Worm (Caenorhabditis elegans) whole organism, L1 larva: Measurements from ENCODE around the gene zig-13.

Experiments
- ama-1 ChIP-seq: fragments of 150-350 bp; optimal IDR thresholded peaks from 2 replicates; lab custom pipeline; 2014
- fkh-4 ChIP-seq: sonication (generic microtip); optimal IDR thresholded peaks from 2 replicates; lab custom pipeline; 2016; ENCODE audit warnings: missing compliant biosample characterization, missing genetic modification characterization, borderline replicate concordance
- hlh-4 ChIP-seq: sonication (generic microtip); optimal IDR thresholded peaks from 2 replicates; lab custom pipeline; 2016; ENCODE audit warnings: mild to moderate bottlenecking, missing genetic modification characterization, missing compliant biosample characterization
- mdl-1 ChIP-seq, 2 experiments: fragments of 150-350 bp; optimal IDR thresholded peaks; 2 replicates each; lab custom pipeline; 2014 to 2017; ENCODE audit warnings: missing biosample characterization in 2 of 2, missing genetic modification characterization in 2 of 2, inconsistent platforms in 1 of 2
- nhr-11 ChIP-seq: fragments of 150-350 bp; optimal IDR thresholded peaks from 2 replicates; lab custom pipeline; 2014; ENCODE audit warnings: missing biosample characterization, missing genetic modification characterization
- nhr-77 ChIP-seq: fragments of 150-350 bp; optimal IDR thresholded peaks from 2 replicates; lab custom pipeline; 2014; ENCODE audit warnings: missing biosample characterization, missing genetic modification characterization
- skn-1 ChIP-seq: fragments of 150-350 bp; optimal IDR thresholded peaks from 2 replicates; lab custom pipeline; 2014; ENCODE audit warnings: missing biosample characterization, missing genetic modification characterization
- snpc-4 ChIP-seq: fragments of 150-350 bp; optimal IDR thresholded peaks from 2 replicates; lab custom pipeline; 2014; ENCODE audit warnings: missing biosample characterization, missing genetic modification characterization
- sox-4 ChIP-seq: sonication (generic microtip); optimal IDR thresholded peaks from 2 replicates; lab custom pipeline; 2016; ENCODE audit warnings: missing genetic modification characterization, missing compliant biosample characterization
- xbp-1 ChIP-seq: sonication (generic microtip); optimal IDR thresholded peaks from 2 replicates; lab custom pipeline; 2016; ENCODE audit warnings: missing genetic modification characterization, missing compliant biosample characterization

DNA sequence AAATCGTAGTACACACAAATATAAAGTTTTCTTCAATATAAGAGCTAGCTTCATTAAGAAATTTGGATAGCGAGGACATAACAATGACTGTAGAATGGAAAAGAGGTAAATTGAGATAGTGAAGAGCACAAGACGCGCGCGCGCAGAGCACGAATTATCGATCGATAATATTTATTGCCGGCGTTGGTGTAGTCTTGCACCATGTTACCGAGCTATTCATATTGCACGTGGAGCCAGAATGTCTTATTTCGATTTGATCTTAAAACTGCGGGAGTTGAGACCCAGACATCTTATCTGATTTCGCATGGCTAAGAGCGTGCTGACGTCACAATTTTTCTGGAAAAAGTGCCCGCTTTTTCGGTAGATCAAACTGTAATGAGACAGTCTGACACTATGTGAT lies 12.9 kb upstream of the zig-13 start, which contains the start of gene F40G9.18:
- TF ChIP-seq hlh-4 (tag; lab: Kevin White, UChicago) (no peak), ama-1 (lab: Kevin White, UChicago) (no peak), skn-1 (tag; lab: Kevin White, UChicago) (no peak), snpc-4 (tag; lab: Kevin White, UChicago) (no peak), sox-4 (tag; lab: Kevin White, UChicago) (no peak), fkh-4 (tag; lab: Kevin White, UChicago) (no peak), xbp-1 (no peak), nhr-11 (tag; lab: Kevin White, UChicago) (no peak), mdl-1 (tag; optimal IDR thresholded peaks at IDR 0.05; lab: Kevin White, UChicago) (no peak), nhr-77 (tag; lab: Kevin White, UChicago) (no peak)
